Worm (Caenorhabditis elegans) whole organism, L2 larva: ENCODE data around the gene lron-5.

Experiments
- F13H6.1 ChIP-seq: sonication (generic microtip); optimal IDR thresholded peaks from 2 replicates; lab custom pipeline; 2016; ENCODE audit warnings: missing genetic modification characterization, missing compliant biosample characterization
- R02D3.7 ChIP-seq: fragments of 150-350 bp; optimal IDR thresholded peaks from 2 replicates; lab custom pipeline; 2014; ENCODE audit warnings: missing biosample characterization, missing genetic modification characterization
- ama-1 ChIP-seq: fragments of 150-350 bp; optimal IDR thresholded peaks from 2 replicates; lab custom pipeline; 2018; ENCODE audit warnings: inconsistent platforms
- blmp-1 ChIP-seq: sonication (generic microtip); optimal IDR thresholded peaks from 2 replicates; lab custom pipeline; 2017; ENCODE audit warnings: missing genetic modification characterization, mild to moderate bottlenecking, missing compliant biosample characterization, antibody characterized with exemption, moderate library complexity; ENCODE audit not compliant: insufficient read depth
- fos-1 ChIP-seq: fragments of 150-350 bp; optimal IDR thresholded peaks from 2 replicates; lab custom pipeline; 2014; ENCODE audit warnings: missing biosample characterization, missing genetic modification characterization
- mdl-1 ChIP-seq, 2 experiments: fragments of 150-350 bp in 1 of 2; sonication (generic microtip) in 1 of 2; optimal IDR thresholded peaks; 2 replicates each; lab custom pipeline; 2017; ENCODE audit warnings: missing biosample characterization in 2 of 2, missing genetic modification characterization in 2 of 2
- nhr-11 ChIP-seq: fragments of 150-350 bp; optimal IDR thresholded peaks from 2 replicates; lab custom pipeline; 2014; ENCODE audit warnings: missing biosample characterization, missing genetic modification characterization
- nhr-23 ChIP-seq: fragments of 150-350 bp; optimal IDR thresholded peaks from 2 replicates; lab custom pipeline; 2014; ENCODE audit warnings: missing biosample characterization, missing genetic modification reagents, missing genetic modification characterization
- nhr-237 ChIP-seq: fragments of 150-350 bp; optimal IDR thresholded peaks from 2 replicates; lab custom pipeline; 2014; ENCODE audit warnings: missing biosample characterization, missing genetic modification characterization
- nhr-25 ChIP-seq: fragments of 150-350 bp; sonication (generic microtip); optimal IDR thresholded peaks from 3 replicates; lab custom pipeline; 2014; ENCODE audit warnings: missing biosample characterization, missing genetic modification characterization
- skn-1 ChIP-seq: sonication (generic microtip); optimal IDR thresholded peaks from 2 replicates; lab custom pipeline; 2017; ENCODE audit warnings: missing biosample characterization, missing genetic modification characterization
- unc-39 ChIP-seq: fragments of 150-350 bp; optimal IDR thresholded peaks from 2 replicates; lab custom pipeline; 2014; ENCODE audit warnings: missing biosample characterization, missing genetic modification characterization
- unc-62 ChIP-seq: fragments of 150-350 bp; optimal IDR thresholded peaks from 2 replicates; lab custom pipeline; 2014; ENCODE audit warnings: missing biosample characterization, missing genetic modification reagents, missing genetic modification characterization

DNA sequence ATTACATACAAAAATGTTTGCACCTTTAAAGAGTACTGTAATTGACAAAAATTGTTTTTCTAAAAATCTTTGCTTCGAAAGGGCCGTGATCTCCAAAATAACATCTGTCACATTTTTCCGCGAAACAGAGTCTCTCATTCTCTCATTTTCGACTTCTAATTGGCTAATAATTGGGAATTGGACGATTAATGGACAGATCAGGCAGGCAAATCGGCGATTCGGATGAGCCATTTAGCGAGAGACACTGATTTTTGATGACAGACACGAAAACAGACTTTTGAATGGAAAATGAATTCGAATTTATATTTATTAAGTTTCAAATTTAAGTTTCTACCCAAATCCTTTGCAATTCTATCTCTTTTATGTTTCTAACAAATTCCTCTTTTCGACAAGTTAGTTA, 19.0 kb upstream of the lron-5 start:
- TF ChIP-seq unc-62 (GFP tag; lab: Kevin White, UChicago) (no peak), blmp-1 (no peak), nhr-11 (tag; lab: Kevin White, UChicago) (no peak), ama-1 (lab: Kevin White, UChicago) (no peak), unc-39 (tag; lab: Kevin White, UChicago) (no peak), skn-1 (tag; lab: Kevin White, UChicago) (no peak), fos-1 (tag; lab: Kevin White, UChicago) (no peak), nhr-237 (no peak), nhr-25 (tag; lab: Kevin White, UChicago) (no peak), nhr-23 (tag; lab: Kevin White, UChicago) (no peak), R02D3.7 (tag; lab: Kevin White, UChicago) (no peak), F13H6.1 (no peak), mdl-1 (tag; optimal IDR thresholded peaks at IDR 0.05; lab: Kevin White, UChicago) (no peak)
